Fruit fly (Drosophila melanogaster) whole organism, embryonic: ENCODE results near the gene CG8136.

Source experiments
- Blimp-1 ChIP-seq: fragments of 200-800 bp; sonication (Bioruptor generic); optimal IDR thresholded peaks from 3 replicates; lab custom pipeline; 2018; ENCODE audit warnings: missing biosample characterization, missing genetic modification characterization, mild to moderate bottlenecking, moderate library complexity, missing genetic modification reagents
- CG11560 ChIP-seq: fragments of 200-800 bp; sonication (Bioruptor generic); IDR thresholded peaks from 3 replicates; pipeline ENCODE4 v1.3.6; 2022; ENCODE audit warnings: missing biosample characterization, missing genetic modification characterization
- CG12391 ChIP-seq: fragments of 200-800 bp; sonication (Bioruptor generic); optimal IDR thresholded peaks from 3 replicates; lab custom pipeline; 2018; ENCODE audit warnings: missing biosample characterization, mild to moderate bottlenecking, missing genetic modification characterization, moderate library complexity
- CG32532 ChIP-seq: fragments of 200-800 bp; sonication (Bioruptor generic); IDR thresholded peaks from 2 replicates; pipeline ENCODE4 v1.3.6; 2022; ENCODE audit warnings: missing biosample characterization, missing genetic modification characterization
- CG4854 ChIP-seq: fragments of 200-800 bp; sonication (Bioruptor generic); optimal IDR thresholded peaks from 2 replicates; lab custom pipeline; 2016; ENCODE audit warnings: missing biosample characterization, missing genetic modification characterization, inconsistent platforms
- Camta ChIP-seq: fragments of 200-800 bp; sonication (Bioruptor generic); optimal IDR thresholded peaks from 2 replicates; lab custom pipeline; 2016; ENCODE audit warnings: missing biosample characterization, missing genetic modification characterization
- Dll ChIP-seq: fragments of 200-800 bp; sonication (Bioruptor generic); IDR thresholded peaks from 4 replicates; pipeline ENCODE4 v1.3.6; 2022; ENCODE audit warnings: missing biosample characterization, missing genetic modification characterization; ENCODE audit not compliant: partially characterized antibody
- lab ChIP-seq: fragments of 200-800 bp; sonication (Bioruptor generic); optimal IDR thresholded peaks from 3 replicates; lab custom pipeline; 2017; ENCODE audit warnings: missing biosample characterization, missing genetic modification characterization, mild to moderate bottlenecking, moderate library complexity, missing genetic modification reagents
- org-1 ChIP-seq: fragments of 200-800 bp; sonication (Bioruptor generic); optimal IDR thresholded peaks from 2 replicates; lab custom pipeline; 2017; ENCODE audit warnings: missing biosample characterization, missing genetic modification characterization

- no peak for TF ChIP-seq CG4854 (GFP tag; lab: Kevin White, UChicago)
- peak; percentile 74 for TF ChIP-seq CG12391 (tag; lab: Kevin White, UChicago)
- peak; percentile 59 for TF ChIP-seq lab (GFP tag; lab: Kevin White, UChicago)
- TF ChIP-seq Dll (GFP tag; lab: Robert Waterston, UW), result no peak
- TF ChIP-seq Camta (GFP tag; lab: Kevin White, UChicago), result peak; percentile 45
- TF ChIP-seq org-1 (GFP tag; lab: Kevin White, UChicago), result peak; percentile 49
- no peak for TF ChIP-seq CG11560
- TF ChIP-seq Blimp-1, result peak; percentile 74
- TF ChIP-seq CG32532 (GFP tag; lab: Robert Waterston, UW), result peak; percentile 40; the same call in 1 of the 2 replicates
Observed at dm6 chr3R:8746354-8746753, 25.2 kb downstream of the CG8136 start.
